Fruit fly (Drosophila melanogaster) whole organism, embryonic: ENCODE data around the gene Ns1.

ENCODE experiments used
- Antp ChIP-seq: fragments of 200-800 bp; sonication (Bioruptor generic); optimal IDR thresholded peaks from 3 replicates; lab custom pipeline; 2016; ENCODE audit warnings: missing biosample characterization, missing genetic modification characterization
- CG10147 ChIP-seq: fragments of 200-800 bp; sonication (Bioruptor generic); optimal IDR thresholded peaks from 2 replicates; lab custom pipeline; 2019; ENCODE audit warnings: missing biosample characterization, mild to moderate bottlenecking, missing genetic modification characterization, moderate library complexity
- CG16863 ChIP-seq: fragments of 200-800 bp; sonication (Bioruptor generic); optimal IDR thresholded peaks from 3 replicates; lab custom pipeline; 2016; ENCODE audit warnings: missing biosample characterization, missing genetic modification characterization
- CG17186 ChIP-seq: fragments of 200-800 bp; sonication (Bioruptor generic); optimal IDR thresholded peaks from 3 replicates; lab custom pipeline; 2017; ENCODE audit warnings: missing biosample characterization, missing genetic modification reagents, missing genetic modification characterization
- CG17568 ChIP-seq: fragments of 200-800 bp; sonication (Bioruptor generic); optimal IDR thresholded peaks from 2 replicates; lab custom pipeline; 2018; ENCODE audit warnings: missing biosample characterization, mild to moderate bottlenecking, missing genetic modification characterization, moderate library complexity
- CG2875 ChIP-seq: fragments of 200-800 bp; sonication (Bioruptor generic); optimal IDR thresholded peaks from 2 replicates; lab custom pipeline; 2017; ENCODE audit warnings: missing biosample characterization, mild to moderate bottlenecking, missing genetic modification characterization, missing genetic modification reagents
- CG30020 ChIP-seq: fragments of 200-800 bp; optimal IDR thresholded peaks from 2 replicates; lab custom pipeline; 2019; ENCODE audit warnings: missing biosample characterization, mild to moderate bottlenecking, missing genetic modification characterization, moderate library complexity
- CG31365 ChIP-seq: fragments of 200-800 bp; sonication (Bioruptor generic); optimal IDR thresholded peaks from 2 replicates; lab custom pipeline; 2018; ENCODE audit warnings: missing biosample characterization, mild to moderate bottlenecking, missing genetic modification characterization
- CG31441 ChIP-seq: fragments of 200-800 bp; sonication (Bioruptor generic); IDR thresholded peaks from 2 replicates; pipeline ENCODE4 v1.3.6; 2022; ENCODE audit warnings: missing biosample characterization, missing genetic modification characterization
- CG32767 ChIP-seq: fragments of 200-800 bp; sonication (Bioruptor generic); IDR thresholded peaks from 2 replicates; pipeline ENCODE4 v1.3.6; 2022; ENCODE audit warnings: missing biosample characterization, missing genetic modification characterization
- CG3726 ChIP-seq: fragments of 200-800 bp; sonication (Bioruptor generic); IDR thresholded peaks from 3 replicates; pipeline ENCODE4, ENCODE4 v1.3.6; 2022; ENCODE audit warnings: missing biosample characterization, missing genetic modification characterization
- CG4617 ChIP-seq: fragments of 200-800 bp; sonication (Bioruptor generic); optimal IDR thresholded peaks from 3 replicates; lab custom pipeline; 2016; ENCODE audit warnings: missing biosample characterization, missing genetic modification characterization, borderline replicate concordance
- CG4730 ChIP-seq: fragments of 200-800 bp; sonication (Bioruptor generic); IDR thresholded peaks from 2 replicates; pipeline ENCODE4 v1.3.6; 2022; ENCODE audit warnings: missing biosample characterization, missing genetic modification characterization
- CG4854 ChIP-seq: fragments of 200-800 bp; sonication (Bioruptor generic); optimal IDR thresholded peaks from 2 replicates; lab custom pipeline; 2016; ENCODE audit warnings: missing biosample characterization, missing genetic modification characterization, inconsistent platforms
- CG7839 ChIP-seq: fragments of 200-800 bp; sonication (Bioruptor generic); optimal IDR thresholded peaks from 3 replicates; lab custom pipeline; 2018; ENCODE audit warnings: missing biosample characterization, mild to moderate bottlenecking, missing genetic modification characterization, moderate library complexity
- CG8281 ChIP-seq: fragments of 200-800 bp; sonication (Bioruptor generic); optimal IDR thresholded peaks from 2 replicates; lab custom pipeline; 2018; ENCODE audit warnings: missing biosample characterization, mild to moderate bottlenecking, missing genetic modification characterization, moderate library complexity
- CG8359 ChIP-seq: fragments of 200-800 bp; sonication (Bioruptor generic); optimal IDR thresholded peaks from 2 replicates; lab custom pipeline; 2017; ENCODE audit warnings: missing biosample characterization, mild to moderate bottlenecking, missing genetic modification characterization, borderline replicate concordance
- CG9437 ChIP-seq: fragments of 200-800 bp; sonication (Bioruptor generic); optimal IDR thresholded peaks from 2 replicates; lab custom pipeline; 2018; ENCODE audit warnings: missing biosample characterization, mild to moderate bottlenecking, missing genetic modification characterization
- CG9609 ChIP-seq: fragments of 200-800 bp; sonication (Bioruptor generic); optimal IDR thresholded peaks from 3 replicates; lab custom pipeline; 2016; ENCODE audit warnings: missing biosample characterization, missing genetic modification characterization
- CG9932 ChIP-seq: fragments of 200-800 bp; sonication (Bioruptor generic); IDR thresholded peaks from 2 replicates; pipeline ENCODE4 v1.3.6; 2022; ENCODE audit warnings: missing biosample characterization, missing genetic modification characterization
- CHES-1-like ChIP-seq: fragments of 200-800 bp; sonication (Bioruptor generic); optimal IDR thresholded peaks from 2 replicates; lab custom pipeline; 2016; ENCODE audit warnings: missing biosample characterization, missing genetic modification characterization
- Dek ChIP-seq: fragments of 200-800 bp; sonication (Bioruptor generic); optimal IDR thresholded peaks from 3 replicates; lab custom pipeline; 2019; ENCODE audit warnings: missing biosample characterization, mild to moderate bottlenecking, missing genetic modification characterization, moderate library complexity
- Eip74EF ChIP-seq, 2 experiments: fragments of 200-800 bp in 1 of 2; fragments of >200 bp in 1 of 2; sonication (Bioruptor generic) in 1 of 2; optimal IDR thresholded peaks; 2 replicates each; lab custom pipeline; 2017 to 2019; ENCODE audit warnings: missing biosample characterization in 2 of 2, missing genetic modification characterization in 2 of 2, mild to moderate bottlenecking in 1 of 2, moderate library complexity in 1 of 2
- Ets65A ChIP-seq: fragments of 200-800 bp; sonication (Bioruptor generic); peaks from one replicate; lab custom pipeline; 2016; ENCODE audit warnings: missing biosample characterization, missing genetic modification characterization
- Fer3 ChIP-seq: fragments of 200-800 bp; sonication (Bioruptor generic); optimal IDR thresholded peaks from 2 replicates; lab custom pipeline; 2018; ENCODE audit warnings: missing biosample characterization, mild to moderate bottlenecking, missing genetic modification characterization, moderate library complexity
- Med ChIP-seq: fragments of 200-800 bp; sonication (Bioruptor generic); peaks from one replicate; lab custom pipeline; 2016; ENCODE audit warnings: missing biosample characterization, missing genetic modification characterization, mild to moderate bottlenecking, inconsistent platforms, moderate library complexity
- NFAT ChIP-seq: fragments of 200-800 bp; sonication (Bioruptor generic); IDR thresholded peaks from 2 replicates; pipeline ENCODE4 v1.3.6; 2022; ENCODE audit warnings: missing biosample characterization, missing genetic modification characterization
- NK7.1 ChIP-seq: fragments of 200-800 bp; sonication (Bioruptor generic); optimal IDR thresholded peaks from 3 replicates; lab custom pipeline; 2016; ENCODE audit warnings: missing biosample characterization, missing genetic modification characterization
- Sox100B ChIP-seq: fragments of 200-800 bp; sonication (Bioruptor generic); optimal IDR thresholded peaks from 3 replicates; lab custom pipeline; 2018; ENCODE audit warnings: missing biosample characterization, mild to moderate bottlenecking, missing genetic modification characterization
- Xbp1 ChIP-seq: fragments of 200-800 bp; sonication (Bioruptor generic); optimal IDR thresholded peaks from 3 replicates; lab custom pipeline; 2016; ENCODE audit warnings: missing biosample characterization, mild to moderate bottlenecking, missing genetic modification characterization
- abd-A ChIP-seq: fragments of 200-800 bp; sonication (Bioruptor generic); optimal IDR thresholded peaks from 3 replicates; lab custom pipeline; 2019; ENCODE audit warnings: missing biosample characterization, mild to moderate bottlenecking, missing genetic modification characterization, moderate library complexity
- dm ChIP-seq: fragments of 200-800 bp; sonication (Bioruptor generic); optimal IDR thresholded peaks from 3 replicates; lab custom pipeline; 2016; ENCODE audit warnings: missing biosample characterization, missing genetic modification characterization
- ems ChIP-seq: fragments of 200-800 bp; sonication (Bioruptor generic); optimal IDR thresholded peaks from 3 replicates; lab custom pipeline; 2016; ENCODE audit warnings: missing biosample characterization, missing genetic modification characterization
- fu2 ChIP-seq: fragments of 200-800 bp; sonication (Bioruptor generic); optimal IDR thresholded peaks from 2 replicates; lab custom pipeline; 2016; ENCODE audit warnings: missing biosample characterization, missing genetic modification characterization
- hbn ChIP-seq: fragments of 200-800 bp; sonication (Bioruptor generic); IDR thresholded peaks from 2 replicates; pipeline ENCODE4 v1.3.6; 2022; ENCODE audit warnings: missing biosample characterization, missing genetic modification characterization; ENCODE audit not compliant: partially characterized antibody
- jumu ChIP-seq: fragments of 200-800 bp; sonication (Bioruptor generic); optimal IDR thresholded peaks from 3 replicates; lab custom pipeline; 2016; ENCODE audit warnings: missing biosample characterization, missing genetic modification characterization
- kah ChIP-seq: fragments of 200-800 bp; sonication (Bioruptor generic); optimal IDR thresholded peaks from 2 replicates; lab custom pipeline; 2018; ENCODE audit warnings: missing biosample characterization, mild to moderate bottlenecking, missing genetic modification characterization
- klu ChIP-seq: fragments of 200-800 bp; sonication (Bioruptor generic); IDR thresholded peaks from 2 replicates; pipeline ENCODE4 v1.3.6; 2022; ENCODE audit warnings: missing biosample characterization, missing genetic modification characterization
- knrl ChIP-seq: fragments of 200-800 bp; sonication (Bioruptor generic); IDR thresholded peaks from 3 replicates; pipeline ENCODE4 v1.3.6; 2022; ENCODE audit warnings: missing biosample characterization, missing genetic modification characterization; ENCODE audit not compliant: partially characterized antibody
- lmd ChIP-seq: fragments of 200-800 bp; sonication (Bioruptor generic); IDR thresholded peaks from 2 replicates; pipeline ENCODE4 v1.3.6; 2022; ENCODE audit warnings: missing biosample characterization, missing genetic modification characterization
- luna ChIP-seq: fragments of 200-800 bp; sonication (Bioruptor generic); optimal IDR thresholded peaks from 2 replicates; lab custom pipeline; 2016; ENCODE audit warnings: missing biosample characterization, missing genetic modification characterization
- nerfin-1 ChIP-seq: fragments of 200-800 bp; sonication (Bioruptor generic); optimal IDR thresholded peaks from 3 replicates; lab custom pipeline; 2019; ENCODE audit warnings: missing biosample characterization, mild to moderate bottlenecking, missing genetic modification characterization, moderate library complexity
- org-1 ChIP-seq: fragments of 200-800 bp; sonication (Bioruptor generic); optimal IDR thresholded peaks from 2 replicates; lab custom pipeline; 2017; ENCODE audit warnings: missing biosample characterization, missing genetic modification characterization
- pzg ChIP-seq: fragments of 200-800 bp; sonication (Bioruptor generic); optimal IDR thresholded peaks from 3 replicates; lab custom pipeline; 2018; ENCODE audit warnings: missing biosample characterization, mild to moderate bottlenecking, missing genetic modification characterization, moderate library complexity
- sens-2 ChIP-seq: fragments of 200-800 bp; sonication (Bioruptor generic); IDR thresholded peaks from 2 replicates; pipeline ENCODE4 v1.3.6; 2022; ENCODE audit warnings: missing biosample characterization, missing genetic modification characterization
- shn ChIP-seq: fragments of 200-800 bp; sonication (Bioruptor generic); optimal IDR thresholded peaks from 3 replicates; lab custom pipeline; 2016; ENCODE audit warnings: missing biosample characterization, missing genetic modification characterization
- slou ChIP-seq: fragments of 200-800 bp; sonication (Bioruptor generic); optimal IDR thresholded peaks from 3 replicates; lab custom pipeline; 2016; ENCODE audit warnings: missing biosample characterization, missing genetic modification characterization
- slp2 ChIP-seq: fragments of 200-800 bp; sonication (Bioruptor generic); optimal IDR thresholded peaks from 2 replicates; lab custom pipeline; 2016; ENCODE audit warnings: missing biosample characterization, missing genetic modification characterization
- sob ChIP-seq: fragments of 200-800 bp; sonication (Bioruptor generic); IDR thresholded peaks from 2 replicates; pipeline ENCODE4 v1.3.6; 2022; ENCODE audit warnings: missing biosample characterization, missing genetic modification characterization
- stwl ChIP-seq: fragments of 200-800 bp; sonication (Bioruptor generic); optimal IDR thresholded peaks from 3 replicates; lab custom pipeline; 2018; ENCODE audit warnings: missing biosample characterization, mild to moderate bottlenecking, missing genetic modification characterization, moderate library complexity
- tup ChIP-seq: fragments of 200-800 bp; sonication (Bioruptor generic); optimal IDR thresholded peaks from 2 replicates; lab custom pipeline; 2016; ENCODE audit warnings: missing biosample characterization, mild to moderate bottlenecking, missing genetic modification characterization, moderate library complexity

Ns1 gene

dm6 chr3R:17079859-17080255 lies 7.4 kb upstream of the Ns1 start, which contains the start of the genes Keap1 and kuk (continued):
- TF ChIP-seq Xbp1 (GFP tag; lab: Kevin White, UChicago) (peak; percentile 71), luna (GFP tag; lab: Kevin White, UChicago) (peak; percentile 35), sob (GFP tag; lab: Robert Waterston, UW) (peak; percentile 75), CG4617 (GFP tag; lab: Kevin White, UChicago) (peak; percentile 86), CHES-1-like (GFP tag; lab: Kevin White, UChicago) (peak; percentile 82), Eip74EF (GFP tag; optimal IDR thresholded peaks at IDR 0.05; lab: Kevin White, UChicago) (no peak), Ets65A (GFP tag; lab: Kevin White, UChicago) (peak; percentile 96), CG3726 (GFP tag; lab: Robert Waterston, UW) (no peak), slp2 (GFP tag; lab: Kevin White, UChicago) (no peak), dm (GFP tag; lab: Kevin White, UChicago) (peak; percentile 86), pzg (GFP tag; lab: Kevin White, UChicago) (peak; percentile 82), CG2875 (peak; percentile 12), kah (GFP tag; lab: Kevin White, UChicago) (no peak), jumu (GFP tag; lab: Kevin White, UChicago) (peak; percentile 21), CG31441 (GFP tag; lab: Robert Waterston, UW) (no peak), shn (GFP tag; lab: Kevin White, UChicago) (peak; percentile 74), lmd (GFP tag; lab: Robert Waterston, UW) (peak; percentile 46; the same call in 1 of the 2 replicates), CG8359 (no peak), knrl (GFP tag; lab: Robert Waterston, UW) (peak; percentile 93), sens-2 (GFP tag; lab: Robert Waterston, UW) (no peak), Sox100B (no peak), ems (GFP tag; lab: Kevin White, UChicago) (peak; percentile 47), CG16863 (GFP tag; lab: Kevin White, UChicago) (peak; percentile 23), abd-A (tag; lab: Kevin White, UChicago) (no peak), org-1 (GFP tag; lab: Kevin White, UChicago) (no peak), CG17186 (GFP tag; lab: Kevin White, UChicago) (no peak), fu2 (GFP tag; lab: Kevin White, UChicago) (peak; percentile 63), CG9609 (GFP tag; lab: Kevin White, UChicago) (peak; percentile 53), tup (GFP tag; lab: Kevin White, UChicago) (peak; percentile 23), CG8281 (tag; lab: Kevin White, UChicago) (no peak), CG17568 (GFP tag; lab: Kevin White, UChicago) (no peak), CG7839 (tag; lab: Kevin White, UChicago) (peak; percentile 13), klu (no peak), Antp (GFP tag; lab: Kevin White, UChicago) (peak; percentile 48), CG9437 (GFP tag; lab: Kevin White, UChicago) (no peak), CG31365 (no peak), stwl (tag; lab: Kevin White, UChicago) (peak; percentile 70), CG4854 (GFP tag; lab: Kevin White, UChicago) (no peak), CG30020 (tag; lab: Kevin White, UChicago) (peak; percentile 9), Med (GFP tag; lab: Kevin White, UChicago) (peak; percentile 89), CG4730 (GFP tag; lab: Robert Waterston, UW) (no peak), hbn (GFP tag; lab: Robert Waterston, UW) (peak; percentile 83), CG10147 (no peak), CG9932 (GFP tag; lab: Robert Waterston, UW) (peak; percentile 74), Dek (tag; lab: Kevin White, UChicago) (peak; percentile 52), NFAT (peak; percentile 50; the same call in 1 of the 2 replicates), NK7.1 (no peak), Fer3 (tag; lab: Kevin White, UChicago) (peak; percentile 34), nerfin-1 (tag; lab: Kevin White, UChicago) (no peak), slou (GFP tag; lab: Kevin White, UChicago) (peak; percentile 74), CG32767 (GFP tag; lab: Robert Waterston, UW) (no peak)
